Worm (Caenorhabditis elegans) whole organism, L4/young adult: ENCODE data around the gene erl-1.

Experiments used
- W03F9.2 ChIP-seq: fragments of 150-350 bp; optimal IDR thresholded peaks from 2 replicates; lab custom pipeline; 2014; ENCODE audit warnings: missing biosample characterization, missing genetic modification characterization
- dao-5 ChIP-seq: sonication (generic microtip); optimal IDR thresholded peaks from 2 replicates; lab custom pipeline; 2016; ENCODE audit warnings: missing genotype, missing genetic modification characterization, moderate library complexity, missing compliant biosample characterization
- him-1 ChIP-seq: sonication (generic microtip); optimal IDR thresholded peaks from 2 replicates; lab custom pipeline; 2016; ENCODE audit warnings: missing genotype, missing genetic modification reagents, missing genetic modification characterization, missing compliant biosample characterization

- TF ChIP-seq dao-5 (no peak), W03F9.2 (no peak), him-1 (tag; lab: Kevin White, UChicago) (no peak)
Observed at ce11 chrIV:12334142-12334541, 46.4 kb downstream of the erl-1 start.
